Fruit fly (Drosophila melanogaster): Measurements from ENCODE around the gene CG18789.

Gene CG18789

dm6 chr2L:12040510-12040909 lies 45.3 kb upstream of the CG18789 start, which contains the start of gene CG6766:
Gene CG6766, minus strand, starts transcription at chr2L:12040689.
- no peak for TF ChIP-seq br (GFP tag; optimal IDR thresholded peaks at IDR 0.05)
- no peak for TF ChIP-seq brk (GFP tag; optimal IDR thresholded peaks at IDR 0.05)
- no peak for TF ChIP-seq usp (GFP tag; optimal IDR thresholded peaks at IDR 0.05)
- peak; percentile 87 for TF ChIP-seq Myc (optimal IDR thresholded peaks at IDR 0.05)
- TF ChIP-seq GATAd (GFP tag; optimal IDR thresholded peaks at IDR 0.05), result no peak
- no peak for TF ChIP-seq dmrt93B (GFP tag; optimal IDR thresholded peaks at IDR 0.05)
- no peak for TF ChIP-seq sage (GFP tag; optimal IDR thresholded peaks at IDR 0.05)
- TF ChIP-seq Sp1 (GFP tag; optimal IDR thresholded peaks at IDR 0.05), result no peak
- TF ChIP-seq ey (GFP tag; optimal IDR thresholded peaks at IDR 0.05), result no peak

dm6 chr2L:12038177-12038581 lies 42.9 kb upstream of the CG18789 start, which contains the start of gene Tom70:
Gene Tom70, minus strand, starts transcription at chr2L:12038511.
- TF ChIP-seq Dif (GFP tag; optimal IDR thresholded peaks at IDR 0.05; ENCODE audit: partially characterized antibody) (no peak), tai (GFP tag; optimal IDR thresholded peaks at IDR 0.05) (no peak), lola (GFP tag; optimal IDR thresholded peaks at IDR 0.05) (no peak), CrebA (GFP tag; optimal IDR thresholded peaks at IDR 0.05; ENCODE audit: borderline replicate concordance) (no peak), usp (GFP tag; optimal IDR thresholded peaks at IDR 0.05) (no peak), sv (GFP tag; optimal IDR thresholded peaks at IDR 0.05) (no peak), psq (GFP tag; optimal IDR thresholded peaks at IDR 0.05) (no peak), CG9705 (GFP tag; optimal IDR thresholded peaks at IDR 0.05) (no peak), OdsH (GFP tag; optimal IDR thresholded peaks at IDR 0.05) (no peak), pan (optimal IDR thresholded peaks at IDR 0.05) (no peak), CG32264 (GFP tag; optimal IDR thresholded peaks at IDR 0.05) (no peak), Abd-B (GFP tag; optimal IDR thresholded peaks at IDR 0.05) (no peak), Hnf4 (GFP tag; optimal IDR thresholded peaks at IDR 0.05) (no peak), Hr78 (GFP tag; optimal IDR thresholded peaks at IDR 0.05) (no peak), sage (GFP tag; optimal IDR thresholded peaks at IDR 0.05) (no peak), Mio (GFP tag; optimal IDR thresholded peaks at IDR 0.05) (no peak), dl (GFP tag; optimal IDR thresholded peaks at IDR 0.05; ENCODE audit: insufficient read depth in 1 of 2, partially characterized antibody in 2 of 2) (no peak), br (GFP tag; optimal IDR thresholded peaks at IDR 0.05) (no peak), foxo (GFP tag; optimal IDR thresholded peaks at IDR 0.05) (no peak)

- TF ChIP-seq dsf (GFP tag; optimal IDR thresholded peaks at IDR 0.05; ENCODE audit: borderline replicate concordance), result no peak
- no peak for TF ChIP-seq usp (GFP tag; optimal IDR thresholded peaks at IDR 0.05)
- no peak for TF ChIP-seq lola (GFP tag; optimal IDR thresholded peaks at IDR 0.05)
- no peak for TF ChIP-seq Rel (GFP tag; optimal IDR thresholded peaks at IDR 0.05)
- no peak for TF ChIP-seq Rel (tag; optimal IDR thresholded peaks at IDR 0.05)
- no peak for TF ChIP-seq Mio (GFP tag; optimal IDR thresholded peaks at IDR 0.05)
- no peak for TF ChIP-seq Hr78 (GFP tag; optimal IDR thresholded peaks at IDR 0.05)
- TF ChIP-seq Dif (GFP tag; optimal IDR thresholded peaks at IDR 0.05; ENCODE audit: partially characterized antibody), result no peak
- TF ChIP-seq CrebA (GFP tag; optimal IDR thresholded peaks at IDR 0.05; ENCODE audit: borderline replicate concordance), result no peak
- no peak for TF ChIP-seq tai (GFP tag; optimal IDR thresholded peaks at IDR 0.05)
- TF ChIP-seq Hr83 (GFP tag; optimal IDR thresholded peaks at IDR 0.05; ENCODE audit: poor library complexity, severe bottlenecking), result no peak
- TF ChIP-seq dmrt93B (GFP tag; optimal IDR thresholded peaks at IDR 0.05), result no peak
Measured at dm6 chr2L:12033890-12034289, 38.7 kb upstream of the CG18789 start, which contains the start of gene CG18788. Gene CG18788, plus strand, starts transcription at chr2L:12034190.

dm6 chr2L:12030552-12031131 lies 35.4 kb upstream of the CG18789 start:
- TF ChIP-seq ey (GFP tag; optimal IDR thresholded peaks at IDR 0.05), result no peak
- peak; percentile 89 for TF ChIP-seq h (GFP tag; optimal IDR thresholded peaks at IDR 0.05)
- TF ChIP-seq br (GFP tag; optimal IDR thresholded peaks at IDR 0.05), result peak; percentile 15
- TF ChIP-seq Mio (GFP tag; optimal IDR thresholded peaks at IDR 0.05), result no peak
- no peak for TF ChIP-seq Rel (GFP tag; optimal IDR thresholded peaks at IDR 0.05)
- TF ChIP-seq Rel (tag; optimal IDR thresholded peaks at IDR 0.05), result peak; percentile 7
- TF ChIP-seq Myc (optimal IDR thresholded peaks at IDR 0.05), result no peak
- TF ChIP-seq woc (GFP tag; optimal IDR thresholded peaks at IDR 0.05), result no peak
- TF ChIP-seq psq (GFP tag; optimal IDR thresholded peaks at IDR 0.05), result no peak

Data from whole organism, wandering third instar larva.